Fruit fly (Drosophila melanogaster): ENCODE data around the gene CYLD.

The CYLD gene

DNA sequence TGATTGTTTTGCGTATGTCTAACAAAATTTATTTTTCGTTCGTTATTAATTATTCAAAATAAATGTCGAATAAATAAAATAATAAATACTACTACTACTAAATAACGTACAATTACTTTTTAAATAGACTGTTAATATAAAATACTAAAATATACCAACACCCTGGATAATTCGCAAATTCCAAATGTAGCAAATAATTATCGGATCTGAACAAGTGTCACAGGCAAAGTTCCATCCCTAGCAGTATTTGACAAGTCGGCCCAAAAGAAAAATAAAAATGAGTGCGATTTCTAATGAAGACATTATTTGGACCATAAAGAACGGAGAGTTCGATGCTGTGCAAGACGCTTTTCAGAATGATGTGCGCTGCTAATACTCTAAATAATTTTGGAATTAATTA, 41.8 kb upstream of the CYLD start, which contains the start of gene CG31715 (continued):
- TF ChIP-seq pzg (GFP tag; optimal IDR thresholded peaks at IDR 0.05) (peak; percentile 42), Atf6 (GFP tag; IDR thresholded peaks at IDR 0.05) (0 out of 2 replicates have a peak, but pooled peaks have one; percentile 19), CG1647 (GFP tag; optimal IDR thresholded peaks at IDR 0.05) (no peak), kah (GFP tag; optimal IDR thresholded peaks at IDR 0.05) (peak; percentile 59), CG8388 (GFP tag; optimal IDR thresholded peaks at IDR 0.05) (peak; percentile 99), NFAT (GFP tag; IDR thresholded peaks at IDR 0.05) (no peak), sd (tag; optimal IDR thresholded peaks at IDR 0.05) (peak; percentile 87), trh (GFP tag; optimal IDR thresholded peaks at IDR 0.05) (no peak), CoRest (tag; optimal IDR thresholded peaks at IDR 0.05) (peak; percentile 0), Camta (GFP tag; optimal IDR thresholded peaks at IDR 0.05) (no peak), CG11696 (GFP tag; IDR thresholded peaks at IDR 0.05) (no peak), Side (GFP tag; optimal IDR thresholded peaks at IDR 0.05) (no peak), Opbp (GFP tag; IDR thresholded peaks at IDR 0.05; ENCODE audit: partially characterized antibody) (peak; percentile 45; the same call in 1 of the 3 replicates), Nf-YC (tag; optimal IDR thresholded peaks at IDR 0.05) (peak; percentile 14), CG17829 (tag; optimal IDR thresholded peaks at IDR 0.05) (peak; percentile 16), Neu2 (GFP tag; optimal IDR thresholded peaks at IDR 0.05; ENCODE audit: borderline replicate concordance) (no peak), CG2120 (GFP tag; optimal IDR thresholded peaks at IDR 0.05) (peak; percentile 23), CG2116 (GFP tag; optimal IDR thresholded peaks at IDR 0.05) (peak; percentile 39), unpg (GFP tag; optimal IDR thresholded peaks at IDR 0.05) (peak; percentile 40), ash1 (GFP tag; optimal IDR thresholded peaks at IDR 0.05) (no peak), Mes4 (GFP tag; optimal IDR thresholded peaks at IDR 0.05) (no peak), bsh (GFP tag; optimal IDR thresholded peaks at IDR 0.05) (peak in 1 of 2 experiments; percentile 7), Bdp1 (GFP tag; optimal IDR thresholded peaks at IDR 0.05) (no peak), Dref (GFP tag; IDR thresholded peaks at IDR 0.05) (peak; percentile 57), Sry-δ (GFP tag; optimal IDR thresholded peaks at IDR 0.05) (peak; percentile 73), HLH54F (GFP tag; optimal IDR thresholded peaks at IDR 0.05) (no peak), CG12104 (GFP tag; optimal IDR thresholded peaks at IDR 0.05) (no peak), Ets65A (GFP tag) (peak; percentile 51), CG8290 (GFP tag; optimal IDR thresholded peaks at IDR 0.05) (peak; percentile 19), CG8290 (tag; optimal IDR thresholded peaks at IDR 0.05) (peak in 1 of 2 experiments; percentile 40), CG10267 (tag; optimal IDR thresholded peaks at IDR 0.05) (peak; percentile 14), sens (GFP tag) (peak; percentile 77), ranshi (GFP tag; IDR thresholded peaks at IDR 0.05) (peak; percentile 53; the same call in 1 of the 2 replicates), Sin3A (optimal IDR thresholded peaks at IDR 0.05) (no peak), CG32532 (GFP tag; IDR thresholded peaks at IDR 0.05) (peak; percentile 58; the same call in 1 of the 2 replicates), CG31441 (GFP tag; IDR thresholded peaks at IDR 0.05) (peak; percentile 16; the same call in 1 of the 2 replicates), CG2712 (tag; optimal IDR thresholded peaks at IDR 0.05) (peak; percentile 25), dan (GFP tag; IDR thresholded peaks at IDR 0.05) (no peak), CG14710 (tag; optimal IDR thresholded peaks at IDR 0.05) (peak; percentile 23), cwo (GFP tag; optimal IDR thresholded peaks at IDR 0.05) (no peak), CG18262 (tag; optimal IDR thresholded peaks at IDR 0.05) (peak; percentile 10), insv (GFP tag; optimal IDR thresholded peaks at IDR 0.05) (no peak), CG18599 (GFP tag; optimal IDR thresholded peaks at IDR 0.05) (no peak), CG7928 (GFP tag; optimal IDR thresholded peaks at IDR 0.05) (no peak), Scr (GFP tag; IDR thresholded peaks at IDR 0.05; ENCODE audit: partially characterized antibody) (peak; percentile 51), PHDP (tag; optimal IDR thresholded peaks at IDR 0.05) (peak; percentile 39)
